Worm (Caenorhabditis elegans) whole organism, mixed stage, embryonic: ENCODE results near the gene nemp-1.

Experiments
- M03D4.4 ChIP-seq: sonication (generic microtip); optimal IDR thresholded peaks from 2 replicates; lab custom pipeline; 2017; ENCODE audit warnings: mild to moderate bottlenecking, missing genetic modification characterization, missing compliant biosample characterization
- blmp-1 ChIP-seq: fragments of 150-350 bp; optimal IDR thresholded peaks from 2 replicates; lab custom pipeline; 2014; ENCODE audit warnings: missing biosample characterization, missing genetic modification characterization
- ceh-39 ChIP-seq: fragments of 150-350 bp; optimal IDR thresholded peaks from 2 replicates; lab custom pipeline; 2014; ENCODE audit warnings: missing biosample characterization, missing genetic modification characterization
- ceh-43 ChIP-seq: fragments of 200-800 bp; sonication (Bioruptor generic); optimal IDR thresholded peaks from 2 replicates; lab custom pipeline; 2018; ENCODE audit warnings: mild to moderate bottlenecking, missing genetic modification characterization, moderate library complexity, missing compliant biosample characterization
- ceh-83 ChIP-seq: fragments of 200-800 bp; sonication (Bioruptor generic); optimal IDR thresholded peaks from 2 replicates; lab custom pipeline; 2018; ENCODE audit warnings: mild to moderate bottlenecking, missing genetic modification characterization, missing compliant biosample characterization
- ces-1 ChIP-seq: fragments of 150-350 bp; optimal IDR thresholded peaks from 2 replicates; lab custom pipeline; 2014; ENCODE audit warnings: missing biosample characterization, missing genetic modification reagents, missing genetic modification characterization
- cnd-1 ChIP-seq: fragments of 200-800 bp; sonication (Bioruptor generic); optimal IDR thresholded peaks from 2 replicates; lab custom pipeline; 2018; ENCODE audit warnings: mild to moderate bottlenecking, missing genetic modification characterization, missing compliant biosample characterization
- drap-1 ChIP-seq: fragments of 200-800 bp; sonication (Bioruptor generic); optimal IDR thresholded peaks from 3 replicates; lab custom pipeline; 2018; ENCODE audit warnings: mild to moderate bottlenecking, missing genetic modification characterization, missing compliant biosample characterization
- elt-1 ChIP-seq: sonication (generic microtip); optimal IDR thresholded peaks from 2 replicates; lab custom pipeline; 2017; ENCODE audit warnings: missing genetic modification characterization, mild to moderate bottlenecking, missing compliant biosample characterization, antibody characterized with exemption, moderate library complexity, borderline replicate concordance; ENCODE audit not compliant: insufficient read depth
- elt-3 ChIP-seq: fragments of 150-350 bp; optimal IDR thresholded peaks from 2 replicates; lab custom pipeline; 2014; ENCODE audit warnings: missing biosample characterization, missing genetic modification characterization
- flh-1 ChIP-seq: fragments of 200-800 bp; sonication (Bioruptor generic); optimal IDR thresholded peaks from 2 replicates; lab custom pipeline; 2018; ENCODE audit warnings: mild to moderate bottlenecking, missing genetic modification characterization, moderate library complexity, missing compliant biosample characterization
- ham-2 ChIP-seq: fragments of 200-800 bp; sonication (Bioruptor generic); optimal IDR thresholded peaks from 2 replicates; lab custom pipeline; 2018; ENCODE audit warnings: mild to moderate bottlenecking, missing genetic modification characterization, missing compliant biosample characterization
- lin-13 ChIP-seq: fragments of 150-350 bp; optimal IDR thresholded peaks from 2 replicates; lab custom pipeline; 2014; ENCODE audit warnings: missing biosample characterization, missing genetic modification characterization
- lin-32 ChIP-seq: fragments of 200-800 bp; sonication (Bioruptor generic); optimal IDR thresholded peaks from 2 replicates; lab custom pipeline; 2018; ENCODE audit warnings: mild to moderate bottlenecking, missing genetic modification characterization, missing compliant biosample characterization
- lsy-2 ChIP-seq: fragments of 150-350 bp; optimal IDR thresholded peaks from 2 replicates; lab custom pipeline; 2014; ENCODE audit warnings: missing biosample characterization, missing genetic modification characterization
- mab-5 ChIP-seq: fragments of 150-350 bp; optimal IDR thresholded peaks from 2 replicates; lab custom pipeline; 2014; ENCODE audit warnings: missing biosample characterization, missing genetic modification characterization
- mep-1 ChIP-seq: fragments of 150-350 bp; optimal IDR thresholded peaks from 2 replicates; lab custom pipeline; 2017; ENCODE audit warnings: missing biosample characterization, missing genetic modification reagents, missing genetic modification characterization, inconsistent platforms
- mls-2 ChIP-seq: sonication (generic microtip); optimal IDR thresholded peaks from 2 replicates; lab custom pipeline; 2016; ENCODE audit warnings: mild to moderate bottlenecking, missing genetic modification characterization, moderate library complexity, missing compliant biosample characterization
- nhr-12 ChIP-seq: fragments of 150-350 bp; optimal IDR thresholded peaks from 2 replicates; lab custom pipeline; 2014; ENCODE audit warnings: missing biosample characterization, missing genetic modification characterization
- nhr-2 ChIP-seq: fragments of 150-350 bp; optimal IDR thresholded peaks from 2 replicates; lab custom pipeline; 2014; ENCODE audit warnings: missing biosample characterization, missing genetic modification characterization
- pha-4 ChIP-seq: fragments of 150-350 bp; optimal IDR thresholded peaks from 2 replicates; lab custom pipeline; 2018; ENCODE audit warnings: missing biosample characterization, missing genetic modification reagents, missing genetic modification characterization
- sem-2 ChIP-seq: fragments of 200-800 bp; sonication (Bioruptor generic); optimal IDR thresholded peaks from 2 replicates; lab custom pipeline; 2018; ENCODE audit warnings: mild to moderate bottlenecking, missing genetic modification characterization, missing compliant biosample characterization
- sptf-1 ChIP-seq: sonication (generic microtip); optimal IDR thresholded peaks from 2 replicates; lab custom pipeline; 2017; ENCODE audit warnings: mild to moderate bottlenecking, missing genetic modification characterization, moderate library complexity, missing compliant biosample characterization
- tbx-8 ChIP-seq: fragments of 200-800 bp; sonication (Bioruptor generic); optimal IDR thresholded peaks from 2 replicates; lab custom pipeline; 2018; ENCODE audit warnings: mild to moderate bottlenecking, missing genetic modification characterization, moderate library complexity, missing compliant biosample characterization
- unc-39 ChIP-seq: fragments of 150-350 bp; optimal IDR thresholded peaks from 2 replicates; lab custom pipeline; 2014; ENCODE audit warnings: missing biosample characterization, missing genetic modification characterization
- unc-62 ChIP-seq: fragments of 150-350 bp; optimal IDR thresholded peaks from 2 replicates; lab custom pipeline; 2014; ENCODE audit warnings: missing biosample characterization, missing genetic modification reagents, missing genetic modification characterization
- ztf-11 ChIP-seq: fragments of 150-350 bp; optimal IDR thresholded peaks from 2 replicates; lab custom pipeline; 2014; ENCODE audit warnings: missing biosample characterization, missing genetic modification characterization

The nemp-1 gene

ce11 chrIII:434361-434941 is 37.7 kb upstream of the nemp-1 start, which contains the start of gene affl-2:
TSS of gene affl-2 (plus strand) at chrIII:434891.
- peak; percentile 63 for TF ChIP-seq nhr-2 (tag; lab: Kevin White, UChicago)
- peak; percentile 63 for TF ChIP-seq mls-2 (tag; lab: Kevin White, UChicago)
- TF ChIP-seq lin-32 (GFP tag; lab: Kevin White, UChicago), result no peak
- TF ChIP-seq ces-1 (GFP tag; lab: Kevin White, UChicago), result peak; percentile 25
- peak; percentile 3 for TF ChIP-seq ceh-43 (GFP tag; lab: Kevin White, UChicago)
- TF ChIP-seq ham-2, result peak; percentile 69
- TF ChIP-seq elt-1 (tag; lab: Kevin White, UChicago), result no peak
- peak; percentile 62 for TF ChIP-seq sptf-1 (tag; lab: Kevin White, UChicago)
- no peak for TF ChIP-seq unc-39 (tag; lab: Kevin White, UChicago)
- TF ChIP-seq mep-1 (tag; lab: Kevin White, UChicago), result peak; percentile 47
- TF ChIP-seq cnd-1, result no peak
- TF ChIP-seq drap-1 (GFP tag; lab: Kevin White, UChicago), result no peak
- TF ChIP-seq blmp-1 (tag; lab: Kevin White, UChicago), result no peak

ce11 chrIII:437033-437432 is 35.1 kb upstream of the nemp-1 start:
- no peak for TF ChIP-seq ham-2
- no peak for TF ChIP-seq nhr-12 (tag; lab: Kevin White, UChicago)
- TF ChIP-seq lin-13 (tag; lab: Kevin White, UChicago), result no peak
- no peak for TF ChIP-seq lin-32 (GFP tag; lab: Kevin White, UChicago)
- TF ChIP-seq pha-4 (tag; lab: Kevin White, UChicago), result no peak
- no peak for TF ChIP-seq blmp-1 (tag; lab: Kevin White, UChicago)
- TF ChIP-seq ces-1 (GFP tag; lab: Kevin White, UChicago), result no peak
- TF ChIP-seq sem-2 (GFP tag; lab: Kevin White, UChicago), result no peak
- TF ChIP-seq tbx-8 (GFP tag; lab: Kevin White, UChicago), result no peak
- TF ChIP-seq ztf-11 (tag; lab: Kevin White, UChicago), result no peak
- no peak for TF ChIP-seq lsy-2 (tag; lab: Kevin White, UChicago)
- no peak for TF ChIP-seq ceh-39 (tag; lab: Kevin White, UChicago)

ce11 chrIII:439926-440325 is 32.2 kb upstream of the nemp-1 start, which contains the start of gene affl-1:
TSS of gene affl-1 (plus strand) at chrIII:440226.
- TF ChIP-seq elt-3 (no peak), blmp-1 (tag; lab: Kevin White, UChicago) (no peak), cnd-1 (no peak), mls-2 (tag; lab: Kevin White, UChicago) (no peak), sem-2 (GFP tag; lab: Kevin White, UChicago) (no peak), nhr-2 (tag; lab: Kevin White, UChicago) (no peak), nhr-12 (tag; lab: Kevin White, UChicago) (no peak), ceh-39 (tag; lab: Kevin White, UChicago) (no peak), ceh-43 (GFP tag; lab: Kevin White, UChicago) (no peak), unc-62 (GFP tag; lab: Kevin White, UChicago) (no peak), mab-5 (tag; lab: Kevin White, UChicago) (no peak), ztf-11 (tag; lab: Kevin White, UChicago) (no peak)

- no peak for TF ChIP-seq ceh-43 (GFP tag; lab: Kevin White, UChicago)
Observed at ce11 chrIII:444101-444500, 28.0 kb upstream of the nemp-1 start, which contains the start of gene Y55B1BR.8. TSS of gene Y55B1BR.8 (plus strand) at chrIII:444401.

- TF ChIP-seq mls-2 (tag; lab: Kevin White, UChicago), result peak; percentile 58
- peak; percentile 66 for TF ChIP-seq lin-32 (GFP tag; lab: Kevin White, UChicago)
- peak; percentile 9 for TF ChIP-seq ceh-83 (GFP tag; lab: Kevin White, UChicago)
- peak; percentile 60 for TF ChIP-seq drap-1 (GFP tag; lab: Kevin White, UChicago)
- TF ChIP-seq cnd-1, result peak; percentile 65
- TF ChIP-seq sem-2 (GFP tag; lab: Kevin White, UChicago), result peak; percentile 53
- peak; percentile 75 for TF ChIP-seq M03D4.4 (tag; lab: Kevin White, UChicago)
- peak; percentile 15 for TF ChIP-seq ham-2
- TF ChIP-seq ceh-43 (GFP tag; lab: Kevin White, UChicago), result peak; percentile 19
- peak; percentile 25 for TF ChIP-seq flh-1 (GFP tag; lab: Kevin White, UChicago)
- TF ChIP-seq sptf-1 (tag; lab: Kevin White, UChicago), result peak; percentile 73
Observed at ce11 chrIII:445515-445914, 26.6 kb upstream of the nemp-1 start.
